Worm (Caenorhabditis elegans): ENCODE results near the gene C32D5.12.
A peak's percentile ranks its signal among the peaks of the same experiment; 100 is the strongest.

- peak; percentile 36 for TF ChIP-seq atf-7 (tag; optimal IDR thresholded peaks at IDR 0.05)
- TF ChIP-seq snpc-4 (GFP tag; optimal IDR thresholded peaks at IDR 0.05), result no peak
- no peak for TF ChIP-seq snpc-4 (tag; optimal IDR thresholded peaks at IDR 0.05)
- no peak for TF ChIP-seq tbp1 (GFP tag; optimal IDR thresholded peaks at IDR 0.05)
- no peak for TF ChIP-seq pbrm-1 (GFP tag; IDR thresholded peaks at IDR 0.05)
- TF ChIP-seq F37B4.10 (GFP tag; IDR thresholded peaks at IDR 0.05), result no peak
- no peak for TF ChIP-seq let-526 (GFP tag; IDR thresholded peaks at IDR 0.05)
- no peak for TF ChIP-seq F49E8.2 (tag; optimal IDR thresholded peaks at IDR 0.05; ENCODE audit: insufficient read depth)
These were observed 30.1 kb downstream of the C32D5.12 start for ce11 chrII:6328672-6329071.

All from whole organism, young adult.